Fruit fly (Drosophila melanogaster): Measurements from ENCODE around the gene CG8112.

DNA sequence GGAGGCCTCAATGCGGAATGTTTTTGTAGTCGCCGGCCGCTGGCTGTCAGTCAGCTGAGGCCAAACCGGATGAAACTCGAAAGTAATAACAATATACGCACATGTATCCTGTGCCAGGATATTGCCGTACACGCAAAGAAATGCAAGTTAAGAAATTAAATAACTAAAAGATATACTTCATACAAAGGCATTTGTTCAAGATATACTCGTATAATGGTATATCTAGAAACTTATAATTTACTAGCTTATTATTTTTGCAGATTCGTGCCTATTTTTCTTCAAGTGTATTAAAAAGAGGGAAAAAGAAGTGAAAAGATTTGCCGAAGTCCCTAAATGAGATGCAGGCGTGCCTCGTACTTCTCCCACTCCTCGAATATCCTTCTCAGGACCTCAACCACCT lies 29.5 kb upstream of the CG8112 start:
- TF ChIP-seq CG8478 (optimal IDR thresholded peaks at IDR 0.05) (no peak), CTCF (optimal IDR thresholded peaks at IDR 0.05) (no peak)

Data from S2 (cell line).